Fruit fly (Drosophila melanogaster) whole organism, prepupa: ENCODE results near the gene CG33170.

Source experiments
- Blimp-1 ChIP-seq: fragments of 200-800 bp; sonication (Bioruptor generic); optimal IDR thresholded peaks from 3 replicates; lab custom pipeline; 2017; ENCODE audit warnings: missing biosample characterization, missing genetic modification characterization, mild to moderate bottlenecking, moderate library complexity, missing genetic modification reagents
- CG10631 ChIP-seq: fragments of 200-800 bp; sonication (Bioruptor generic); optimal IDR thresholded peaks from 2 replicates; lab custom pipeline; 2016; ENCODE audit warnings: missing biosample characterization, missing genetic modification characterization
- CG6854 ChIP-seq: fragments of 200-800 bp; sonication (Bioruptor generic); optimal IDR thresholded peaks from 2 replicates; lab custom pipeline; 2017; ENCODE audit warnings: missing biosample characterization, mild to moderate bottlenecking, missing genetic modification characterization
- Met ChIP-seq: fragments of 200-800 bp; sonication (Bioruptor generic); optimal IDR thresholded peaks from 3 replicates; lab custom pipeline; 2016; ENCODE audit warnings: missing biosample characterization, missing genetic modification characterization
- OdsH ChIP-seq: fragments of 200-800 bp; sonication (Bioruptor generic); optimal IDR thresholded peaks from 3 replicates; lab custom pipeline; 2016; ENCODE audit warnings: missing biosample characterization, missing genetic modification characterization
- Sox14 ChIP-seq: fragments of 200-800 bp; sonication (Bioruptor generic); optimal IDR thresholded peaks from 3 replicates; lab custom pipeline; 2016; ENCODE audit warnings: missing biosample characterization, missing genetic modification characterization
- acj6 ChIP-seq: fragments of 200-800 bp; sonication (Bioruptor generic); optimal IDR thresholded peaks from 3 replicates; lab custom pipeline; 2016; ENCODE audit warnings: missing biosample characterization, missing genetic modification characterization
- dac ChIP-seq: fragments of 200-800 bp; sonication (Bioruptor generic); optimal IDR thresholded peaks from 2 replicates; lab custom pipeline; 2017; ENCODE audit warnings: missing biosample characterization, mild to moderate bottlenecking, missing genetic modification characterization
- dsx ChIP-seq: fragments of 200-800 bp; optimal IDR thresholded peaks from 3 replicates; lab custom pipeline; 2019; ENCODE audit warnings: missing biosample characterization, mild to moderate bottlenecking, missing genetic modification characterization, moderate library complexity; ENCODE audit not compliant: poor library complexity, severe bottlenecking
- net ChIP-seq: fragments of 200-800 bp; sonication (Bioruptor generic); optimal IDR thresholded peaks from 3 replicates; lab custom pipeline; 2016; ENCODE audit warnings: missing biosample characterization, missing genetic modification characterization
- ss ChIP-seq, 2 experiments: fragments of 200-800 bp; sonication (Bioruptor generic); optimal IDR thresholded peaks; 2 replicates in 1 of 2; 3 replicates in 1 of 2; lab custom pipeline; 2017 to 2018; ENCODE audit warnings: mild to moderate bottlenecking in 2 of 2, missing biosample characterization in 2 of 2, missing genetic modification characterization in 2 of 2, moderate library complexity in 1 of 2

dm6 chr3L:22887677-22888076 lies 23.3 kb downstream of the CG33170 start:
- no peak for TF ChIP-seq Sox14 (GFP tag; lab: Kevin White, UChicago)
- TF ChIP-seq Blimp-1 (GFP tag; lab: Kevin White, UChicago) = no peak
- no peak for TF ChIP-seq Met (GFP tag; lab: Kevin White, UChicago)
- TF ChIP-seq dsx (GFP tag; lab: Kevin White, UChicago) = no peak
- no peak for TF ChIP-seq CG6854 (GFP tag; lab: Kevin White, UChicago)
- TF ChIP-seq OdsH = no peak
- TF ChIP-seq ss (GFP tag; optimal IDR thresholded peaks at IDR 0.05; lab: Kevin White, UChicago) = no peak
- TF ChIP-seq dac = no peak
- no peak for TF ChIP-seq CG10631
- no peak for TF ChIP-seq net (GFP tag; lab: Kevin White, UChicago)
- no peak for TF ChIP-seq acj6 (GFP tag; lab: Kevin White, UChicago)
